Fruit fly (Drosophila melanogaster): ENCODE results near the gene CG14075.

DNA sequence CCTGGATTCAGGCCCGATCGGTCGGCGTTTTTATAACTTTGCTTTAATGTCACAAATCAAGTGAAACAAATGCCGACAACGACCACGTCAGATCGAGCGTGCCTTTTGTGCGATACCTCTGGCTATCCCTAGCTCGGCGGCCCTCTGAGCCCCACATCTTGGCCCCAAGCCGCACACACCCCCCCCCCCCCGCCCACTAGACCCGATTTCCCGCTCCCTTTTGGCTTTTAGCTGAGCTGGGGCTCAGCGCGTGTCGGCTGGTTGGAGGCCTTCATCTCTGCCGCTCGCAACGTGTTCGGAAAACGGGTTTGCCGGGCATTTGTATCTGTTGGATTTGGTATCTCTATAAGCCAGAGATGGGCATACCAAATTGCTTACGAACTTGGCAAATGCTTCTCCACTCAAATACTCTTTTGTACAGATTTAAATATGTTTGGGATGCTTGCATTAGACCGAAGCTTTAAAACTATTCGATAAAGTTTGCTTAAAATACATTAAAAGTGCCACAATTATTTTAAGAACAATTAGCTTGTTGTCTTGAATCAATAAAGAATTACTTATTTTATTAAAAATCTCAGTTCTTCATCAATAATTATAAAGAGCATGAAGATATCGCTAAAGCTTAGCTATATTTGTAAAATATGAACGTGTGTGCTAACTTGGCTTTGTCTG is 31.5 kb downstream of the CG14075 start:
- peak; percentile 58 for TF ChIP-seq Pif1A (GFP tag; optimal IDR thresholded peaks at IDR 0.05)
- peak; percentile 77 for TF ChIP-seq CG13204 (GFP tag; optimal IDR thresholded peaks at IDR 0.05)
- no peak for TF ChIP-seq EcR (GFP tag; optimal IDR thresholded peaks at IDR 0.05)
- TF ChIP-seq Ets98B (GFP tag; IDR thresholded peaks at IDR 0.05) = peak; percentile 37; the same call in 1 of the 2 replicates
- TF ChIP-seq CG15710 (tag; optimal IDR thresholded peaks at IDR 0.05) = peak; percentile 76
- peak; percentile 54 for TF ChIP-seq Snoo (tag; optimal IDR thresholded peaks at IDR 0.05)
- TF ChIP-seq CG32121 (GFP tag; IDR thresholded peaks at IDR 0.05) = peak; percentile 52
- no peak for TF ChIP-seq D1 (tag; optimal IDR thresholded peaks at IDR 0.05)
- peak; percentile 66 for TF ChIP-seq CG14655 (GFP tag; optimal IDR thresholded peaks at IDR 0.05)
- no peak for TF ChIP-seq CG12605 (GFP tag; IDR thresholded peaks at IDR 0.05)
- no peak; the same call in 1 of the 2 replicates for TF ChIP-seq CG10348 (GFP tag; IDR thresholded peaks at IDR 0.05)
- peak; percentile 58 for TF ChIP-seq Pif1B (GFP tag; optimal IDR thresholded peaks at IDR 0.05)

All from whole organism, pupa.